Fruit fly (Drosophila melanogaster) whole organism, prepupa: ENCODE measurements around the gene osk.

Source experiments
- Blimp-1 ChIP-seq: fragments of 200-800 bp; sonication (Bioruptor generic); optimal IDR thresholded peaks from 3 replicates; lab custom pipeline; 2017; ENCODE audit warnings: missing biosample characterization, missing genetic modification characterization, mild to moderate bottlenecking, moderate library complexity, missing genetic modification reagents
- CG10631 ChIP-seq: fragments of 200-800 bp; sonication (Bioruptor generic); optimal IDR thresholded peaks from 2 replicates; lab custom pipeline; 2016; ENCODE audit warnings: missing biosample characterization, missing genetic modification characterization
- CG10669 ChIP-seq: fragments of 200-800 bp; sonication (Bioruptor generic); optimal IDR thresholded peaks from 3 replicates; lab custom pipeline; 2018; ENCODE audit warnings: missing biosample characterization, mild to moderate bottlenecking, missing genetic modification characterization, moderate library complexity
- CG11294 ChIP-seq: fragments of 200-800 bp; sonication (Bioruptor generic); IDR thresholded peaks from 2 replicates; pipeline ENCODE4 v1.3.6; 2022; ENCODE audit warnings: missing biosample characterization, missing genetic modification characterization
- CG11762 ChIP-seq: fragments of 200-800 bp; sonication (Bioruptor generic); optimal IDR thresholded peaks from 3 replicates; lab custom pipeline; 2016; ENCODE audit warnings: missing biosample characterization, missing genetic modification characterization; ENCODE audit not compliant: insufficient read depth
- CG11902 ChIP-seq: fragments of 200-800 bp; sonication (Bioruptor generic); optimal IDR thresholded peaks from 3 replicates; lab custom pipeline; 2016; ENCODE audit warnings: missing biosample characterization, missing genetic modification characterization
- CG1621 ChIP-seq: fragments of 200-800 bp; sonication (Bioruptor generic); optimal IDR thresholded peaks from 3 replicates; lab custom pipeline; 2018; ENCODE audit warnings: missing biosample characterization, mild to moderate bottlenecking, missing genetic modification characterization
- CG16779 ChIP-seq: fragments of 200-800 bp; sonication (Bioruptor generic); optimal IDR thresholded peaks from 3 replicates; lab custom pipeline; 2017; ENCODE audit warnings: missing biosample characterization, mild to moderate bottlenecking, missing genetic modification characterization
- CG3032 ChIP-seq: fragments of 200-800 bp; optimal IDR thresholded peaks from 2 replicates; lab custom pipeline; 2019; ENCODE audit warnings: missing biosample characterization, mild to moderate bottlenecking, missing genetic modification characterization, moderate library complexity
- CG31627 ChIP-seq: fragments of 200-800 bp; sonication (Bioruptor generic); optimal IDR thresholded peaks from 3 replicates; lab custom pipeline; 2016; ENCODE audit warnings: missing biosample characterization, missing genetic modification characterization
- CG32006 ChIP-seq: fragments of 200-800 bp; sonication (Bioruptor generic); optimal IDR thresholded peaks from 3 replicates; lab custom pipeline; 2017; ENCODE audit warnings: missing biosample characterization, mild to moderate bottlenecking, missing genetic modification characterization
- CG34406 ChIP-seq: fragments of 200-800 bp; sonication (Bioruptor generic); optimal IDR thresholded peaks from 3 replicates; lab custom pipeline; 2016; ENCODE audit warnings: missing biosample characterization, missing genetic modification characterization
- CG3919 ChIP-seq: fragments of 200-800 bp; sonication (Bioruptor generic); optimal IDR thresholded peaks from 3 replicates; lab custom pipeline; 2016; ENCODE audit warnings: missing biosample characterization, missing genetic modification characterization
- CG4318 ChIP-seq: fragments of 200-800 bp; sonication (Bioruptor generic); optimal IDR thresholded peaks from 3 replicates; lab custom pipeline; 2017; ENCODE audit warnings: missing biosample characterization, mild to moderate bottlenecking, missing genetic modification characterization
- CG6163 ChIP-seq: fragments of 200-800 bp; sonication (Bioruptor generic); IDR thresholded peaks from 3 replicates; pipeline ENCODE4 v1.3.6; 2022; ENCODE audit warnings: missing biosample characterization, missing genetic modification characterization
- CG6792 ChIP-seq: fragments of 200-800 bp; sonication (Bioruptor generic); optimal IDR thresholded peaks from 3 replicates; lab custom pipeline; 2016; ENCODE audit warnings: missing biosample characterization, missing genetic modification characterization
- CG6808 ChIP-seq: fragments of 200-800 bp; sonication (Bioruptor generic); optimal IDR thresholded peaks from 3 replicates; lab custom pipeline; 2017; ENCODE audit warnings: missing biosample characterization, missing genetic modification characterization, mild to moderate bottlenecking, moderate library complexity, missing genetic modification reagents
- CG6854 ChIP-seq: fragments of 200-800 bp; sonication (Bioruptor generic); optimal IDR thresholded peaks from 2 replicates; lab custom pipeline; 2017; ENCODE audit warnings: missing biosample characterization, mild to moderate bottlenecking, missing genetic modification characterization
- CG7368 ChIP-seq: fragments of 200-800 bp; sonication (Bioruptor generic); optimal IDR thresholded peaks from 3 replicates; lab custom pipeline; 2016; ENCODE audit warnings: missing biosample characterization, missing genetic modification characterization
- CG8319 ChIP-seq: fragments of 200-800 bp; sonication (Bioruptor generic); optimal IDR thresholded peaks from 3 replicates; lab custom pipeline; 2016; ENCODE audit warnings: missing biosample characterization, missing genetic modification characterization
- CG8632 ChIP-seq: fragments of 200-800 bp; sonication (Bioruptor generic); optimal IDR thresholded peaks from 3 replicates; lab custom pipeline; 2016; ENCODE audit warnings: missing biosample characterization, missing genetic modification characterization
- CG9139 ChIP-seq: fragments of 200-800 bp; sonication (Bioruptor generic); optimal IDR thresholded peaks from 3 replicates; lab custom pipeline; 2017; ENCODE audit warnings: missing biosample characterization, mild to moderate bottlenecking, missing genetic modification characterization
- Eip75B ChIP-seq: fragments of 200-800 bp; sonication (Bioruptor generic); optimal IDR thresholded peaks from 3 replicates; lab custom pipeline; 2016; ENCODE audit warnings: missing biosample characterization, missing genetic modification characterization
- Eip78C ChIP-seq: fragments of 200-800 bp; sonication (Bioruptor generic); peaks from one replicate; lab custom pipeline; 2016; ENCODE audit warnings: missing biosample characterization, missing genetic modification characterization
- Eip93F ChIP-seq: fragments of 200-800 bp; sonication (Bioruptor generic); optimal IDR thresholded peaks from 2 replicates; lab custom pipeline; 2016; ENCODE audit warnings: missing biosample characterization, mild to moderate bottlenecking, missing genetic modification characterization
- Ets21C ChIP-seq: fragments of 200-800 bp; sonication (Bioruptor generic); optimal IDR thresholded peaks from 3 replicates; lab custom pipeline; 2016; ENCODE audit warnings: missing biosample characterization, missing genetic modification characterization
- Ets96B ChIP-seq: fragments of 200-800 bp; optimal IDR thresholded peaks from 2 replicates; lab custom pipeline; 2019; ENCODE audit warnings: missing biosample characterization, mild to moderate bottlenecking, missing genetic modification characterization, moderate library complexity
- Gug ChIP-seq: fragments of 200-800 bp; sonication (Bioruptor generic); IDR thresholded peaks from 2 replicates; pipeline ENCODE4 v1.3.6; 2022; ENCODE audit warnings: missing biosample characterization, missing genetic modification characterization
- Hr38 ChIP-seq: sonication (Bioruptor generic); optimal IDR thresholded peaks from 2 replicates; lab custom pipeline; 2016; ENCODE audit warnings: missing biosample characterization, missing genetic modification characterization
- Hr39 ChIP-seq: fragments of 200-800 bp; sonication (Bioruptor generic); optimal IDR thresholded peaks from 2 replicates; lab custom pipeline; 2016; ENCODE audit warnings: missing biosample characterization, missing genetic modification characterization
- Hr4 ChIP-seq: fragments of 200-800 bp; sonication (Bioruptor generic); optimal IDR thresholded peaks from 3 replicates; lab custom pipeline; 2016; ENCODE audit warnings: missing biosample characterization, missing genetic modification characterization
- Lpt ChIP-seq: fragments of 200-800 bp; sonication (Bioruptor generic); optimal IDR thresholded peaks from 3 replicates; lab custom pipeline; 2016; ENCODE audit warnings: missing biosample characterization, missing genetic modification characterization
- Met ChIP-seq: fragments of 200-800 bp; sonication (Bioruptor generic); optimal IDR thresholded peaks from 3 replicates; lab custom pipeline; 2016; ENCODE audit warnings: missing biosample characterization, missing genetic modification characterization
- OdsH ChIP-seq: fragments of 200-800 bp; sonication (Bioruptor generic); optimal IDR thresholded peaks from 3 replicates; lab custom pipeline; 2016; ENCODE audit warnings: missing biosample characterization, missing genetic modification characterization
- Smox ChIP-seq: fragments of 200-800 bp; sonication (Bioruptor generic); optimal IDR thresholded peaks from 3 replicates; lab custom pipeline; 2016; ENCODE audit warnings: missing biosample characterization, missing genetic modification characterization
- Sox102F ChIP-seq: fragments of 200-800 bp; sonication (Bioruptor generic); optimal IDR thresholded peaks from 2 replicates; lab custom pipeline; 2016; ENCODE audit warnings: missing biosample characterization, mild to moderate bottlenecking, missing genetic modification characterization
- Sox14 ChIP-seq: fragments of 200-800 bp; sonication (Bioruptor generic); optimal IDR thresholded peaks from 3 replicates; lab custom pipeline; 2016; ENCODE audit warnings: missing biosample characterization, missing genetic modification characterization
- Sox15 ChIP-seq: fragments of 200-800 bp; sonication (Bioruptor generic); optimal IDR thresholded peaks from 3 replicates; lab custom pipeline; 2016; ENCODE audit warnings: missing biosample characterization, missing genetic modification characterization
- achi ChIP-seq: fragments of 200-800 bp; sonication (Bioruptor generic); optimal IDR thresholded peaks from 3 replicates; lab custom pipeline; 2016; ENCODE audit warnings: missing biosample characterization, missing genetic modification characterization
- acj6 ChIP-seq: fragments of 200-800 bp; sonication (Bioruptor generic); optimal IDR thresholded peaks from 3 replicates; lab custom pipeline; 2016; ENCODE audit warnings: missing biosample characterization, missing genetic modification characterization
- cyc ChIP-seq: fragments of 200-800 bp; sonication (Bioruptor generic); optimal IDR thresholded peaks from 3 replicates; lab custom pipeline; 2016; ENCODE audit warnings: missing biosample characterization, missing genetic modification characterization
- dac ChIP-seq: fragments of 200-800 bp; sonication (Bioruptor generic); optimal IDR thresholded peaks from 2 replicates; lab custom pipeline; 2017; ENCODE audit warnings: missing biosample characterization, mild to moderate bottlenecking, missing genetic modification characterization
- dsx ChIP-seq: fragments of 200-800 bp; optimal IDR thresholded peaks from 3 replicates; lab custom pipeline; 2019; ENCODE audit warnings: missing biosample characterization, mild to moderate bottlenecking, missing genetic modification characterization, moderate library complexity; ENCODE audit not compliant: poor library complexity, severe bottlenecking
- eg ChIP-seq: fragments of 200-800 bp; sonication (Bioruptor generic); IDR thresholded peaks from 3 replicates; pipeline ENCODE4 v1.3.6; 2022; ENCODE audit warnings: missing biosample characterization, missing genetic modification characterization
- esn ChIP-seq: fragments of 200-800 bp; sonication (Bioruptor generic); optimal IDR thresholded peaks from 2 replicates; lab custom pipeline; 2016; ENCODE audit warnings: missing biosample characterization, mild to moderate bottlenecking, missing genetic modification characterization, moderate library complexity
- fd59A ChIP-seq: fragments of 200-800 bp; sonication (Bioruptor generic); optimal IDR thresholded peaks from 2 replicates; lab custom pipeline; 2017; ENCODE audit warnings: missing biosample characterization, mild to moderate bottlenecking, missing genetic modification characterization, missing genetic modification reagents
- fkh ChIP-seq: fragments of 200-800 bp; sonication (Bioruptor generic); optimal IDR thresholded peaks from 3 replicates; lab custom pipeline; 2017; ENCODE audit warnings: missing biosample characterization, mild to moderate bottlenecking, missing genetic modification characterization, moderate library complexity
- net ChIP-seq: fragments of 200-800 bp; sonication (Bioruptor generic); optimal IDR thresholded peaks from 3 replicates; lab custom pipeline; 2016; ENCODE audit warnings: missing biosample characterization, missing genetic modification characterization
- salr ChIP-seq, 2 experiments: fragments of 200-800 bp; sonication (Bioruptor generic); optimal IDR thresholded peaks; 3 replicates each; lab custom pipeline; 2016 to 2018; ENCODE audit warnings: missing biosample characterization in 2 of 2, missing genetic modification characterization in 2 of 2, mild to moderate bottlenecking in 1 of 2
- ss ChIP-seq, 2 experiments: fragments of 200-800 bp; sonication (Bioruptor generic); optimal IDR thresholded peaks; 2 replicates in 1 of 2; 3 replicates in 1 of 2; lab custom pipeline; 2017 to 2018; ENCODE audit warnings: mild to moderate bottlenecking in 2 of 2, missing biosample characterization in 2 of 2, missing genetic modification characterization in 2 of 2, moderate library complexity in 1 of 2
- svp ChIP-seq: fragments of 200-800 bp; sonication (Bioruptor generic); peaks from one replicate; lab custom pipeline; 2016; ENCODE audit warnings: missing biosample characterization, missing genetic modification characterization
- topi ChIP-seq: fragments of 200-800 bp; sonication (Bioruptor generic); optimal IDR thresholded peaks from 3 replicates; lab custom pipeline; 2016; ENCODE audit warnings: missing biosample characterization, missing genetic modification characterization
- vri ChIP-seq: fragments of 200-800 bp; sonication (Bioruptor generic); optimal IDR thresholded peaks from 3 replicates; lab custom pipeline; 2016; ENCODE audit warnings: missing biosample characterization, mild to moderate bottlenecking, missing genetic modification characterization

Gene osk

dm6 chr3R:8971794-8972193 is 36.9 kb downstream of the osk start:
- TF ChIP-seq Ets96B (tag; lab: Kevin White, UChicago) = peak; percentile 12
- peak; percentile 2 for TF ChIP-seq CG10669
- TF ChIP-seq topi (GFP tag; lab: Kevin White, UChicago) = no peak
- TF ChIP-seq Blimp-1 (GFP tag; lab: Kevin White, UChicago) = peak; percentile 89
- no peak for TF ChIP-seq net (GFP tag; lab: Kevin White, UChicago)
- no peak for TF ChIP-seq CG6792 (GFP tag; lab: Kevin White, UChicago)
- no peak for TF ChIP-seq Sox15
- TF ChIP-seq CG16779 (tag; lab: Kevin White, UChicago) = peak; percentile 50
- peak; percentile 41 for TF ChIP-seq CG32006
- no peak for TF ChIP-seq CG3032 (tag; lab: Kevin White, UChicago)
- TF ChIP-seq CG3919 (GFP tag; lab: Kevin White, UChicago) = peak; percentile 2
- TF ChIP-seq Lpt (GFP tag; lab: Kevin White, UChicago) = peak; percentile 42
- TF ChIP-seq OdsH (GFP tag; lab: Kevin White, UChicago) = no peak
- TF ChIP-seq CG10631 (GFP tag; lab: Kevin White, UChicago) = no peak
- no peak for TF ChIP-seq vri
- TF ChIP-seq Sox14 (GFP tag; lab: Kevin White, UChicago) = no peak
- TF ChIP-seq CG11294 = no peak
- TF ChIP-seq acj6 (GFP tag; lab: Kevin White, UChicago) = no peak
- TF ChIP-seq CG6854 (GFP tag; lab: Kevin White, UChicago) = peak; percentile 13
- TF ChIP-seq Eip78C (GFP tag; lab: Kevin White, UChicago) = peak; percentile 65
- TF ChIP-seq Eip75B (GFP tag; lab: Kevin White, UChicago) = peak; percentile 72
- no peak for TF ChIP-seq cyc (GFP tag; lab: Kevin White, UChicago)
- no peak for TF ChIP-seq Eip93F
- TF ChIP-seq Met (GFP tag; lab: Kevin White, UChicago) = no peak
- no peak for TF ChIP-seq fd59A (GFP tag; lab: Kevin White, UChicago)
- no peak for TF ChIP-seq CG11762 (GFP tag; lab: Kevin White, UChicago)
- TF ChIP-seq Sox102F (GFP tag; lab: Kevin White, UChicago) = no peak
- TF ChIP-seq CG7368 (GFP tag; lab: Kevin White, UChicago) = no peak
- no peak for TF ChIP-seq fkh (GFP tag; lab: Kevin White, UChicago)
- TF ChIP-seq Ets21C = no peak
- TF ChIP-seq Hr39 (GFP tag; lab: Kevin White, UChicago) = no peak
- TF ChIP-seq Hr38 = no peak
- TF ChIP-seq CG9139 (GFP tag; lab: Kevin White, UChicago) = no peak
- TF ChIP-seq CG34406 (GFP tag; lab: Kevin White, UChicago) = no peak
- TF ChIP-seq dac (GFP tag; lab: Kevin White, UChicago) = peak; percentile 38
- TF ChIP-seq eg = peak; percentile 70
- TF ChIP-seq CG4318 = no peak
- peak; percentile 30 for TF ChIP-seq achi (GFP tag; lab: Kevin White, UChicago)
- TF ChIP-seq CG11902 = no peak
- TF ChIP-seq CG31627 = no peak
- TF ChIP-seq svp (GFP tag; lab: Kevin White, UChicago) = no peak
- TF ChIP-seq CG1621 (tag; lab: Kevin White, UChicago) = peak; percentile 29
- TF ChIP-seq Smox (GFP tag; lab: Kevin White, UChicago) = no peak
- TF ChIP-seq ss (GFP tag; optimal IDR thresholded peaks at IDR 0.05; lab: Kevin White, UChicago) = peak; percentile 25 to 76
- TF ChIP-seq esn (GFP tag; lab: Kevin White, UChicago) = no peak
- TF ChIP-seq CG6163 (GFP tag; lab: Robert Waterston, UW) = peak; percentile 62
- TF ChIP-seq Gug (GFP tag; lab: Robert Waterston, UW) = no peak
- TF ChIP-seq CG6808 (GFP tag; lab: Kevin White, UChicago) = peak; percentile 43
- no peak for TF ChIP-seq Hr4 (GFP tag; lab: Kevin White, UChicago)
- TF ChIP-seq CG8632 (GFP tag; lab: Kevin White, UChicago) = peak; percentile 20
- no peak for TF ChIP-seq CG8319 (GFP tag; lab: Kevin White, UChicago)
- peak; percentile 13 for TF ChIP-seq dsx (GFP tag; lab: Kevin White, UChicago)
- TF ChIP-seq salr (GFP tag; optimal IDR thresholded peaks at IDR 0.05; lab: Kevin White, UChicago) = peak in 1 of 2 experiments; percentile 39
